Worm (Caenorhabditis elegans): ENCODE results near the gene E02H1.5.

The E02H1.5 gene

ce11 chrII:9609296-9609695 lies 14.3 kb downstream of the E02H1.5 start, which contains the start of gene pap-2:
Gene pap-2 (minus strand): TSS chrII:9609396.
- TF ChIP-seq ama-1 (optimal IDR thresholded peaks at IDR 0.05) = no peak
- TF ChIP-seq duxl-1 (tag; optimal IDR thresholded peaks at IDR 0.05; ENCODE audit: poor library complexity) = no peak
- TF ChIP-seq ztf-11 (tag; optimal IDR thresholded peaks at IDR 0.05) = no peak
- no peak for TF ChIP-seq ces-1 (GFP tag; optimal IDR thresholded peaks at IDR 0.05)
- TF ChIP-seq dmd-8 (GFP tag; IDR thresholded peaks at IDR 0.05) = no peak

DNA sequence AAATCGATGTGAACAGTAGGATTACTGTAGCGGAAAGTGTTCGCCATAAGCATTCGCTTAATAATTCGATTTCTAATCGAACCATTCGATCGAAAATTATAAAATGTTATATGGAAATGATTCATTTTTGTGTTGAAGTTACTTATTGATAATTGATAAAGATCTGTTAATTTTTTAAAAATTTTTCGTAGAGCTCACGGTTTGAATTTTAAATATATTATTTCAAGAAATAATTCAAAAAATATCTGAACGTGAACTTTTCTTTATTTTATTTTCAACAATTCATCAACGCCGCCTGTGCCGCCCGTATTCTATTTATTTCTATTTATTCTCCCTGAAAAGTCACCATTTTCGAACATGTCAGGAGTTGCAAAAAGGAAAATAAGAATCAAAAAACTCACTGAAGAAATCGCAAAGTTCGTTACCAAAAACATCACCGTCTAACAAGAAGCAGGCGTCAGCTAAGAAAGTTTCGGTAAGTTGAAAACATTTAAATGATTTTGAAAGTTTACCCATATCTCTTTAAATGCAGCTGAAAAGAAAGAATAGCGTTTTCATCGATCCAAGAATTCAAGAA lies 16.4 kb downstream of the E02H1.5 start, which contains the start of the genes T15H9.5 and T15H9.4:
Gene T15H9.5 (minus strand): TSS at position 101 of the 577 bp plus-strand sequence.
Gene T15H9.4 (plus strand): TSS at position 527 of the 577 bp plus-strand sequence.
- no peak for TF ChIP-seq ces-1 (GFP tag; optimal IDR thresholded peaks at IDR 0.05)
- no peak for TF ChIP-seq ZK546.5 (tag; optimal IDR thresholded peaks at IDR 0.05)

DNA sequence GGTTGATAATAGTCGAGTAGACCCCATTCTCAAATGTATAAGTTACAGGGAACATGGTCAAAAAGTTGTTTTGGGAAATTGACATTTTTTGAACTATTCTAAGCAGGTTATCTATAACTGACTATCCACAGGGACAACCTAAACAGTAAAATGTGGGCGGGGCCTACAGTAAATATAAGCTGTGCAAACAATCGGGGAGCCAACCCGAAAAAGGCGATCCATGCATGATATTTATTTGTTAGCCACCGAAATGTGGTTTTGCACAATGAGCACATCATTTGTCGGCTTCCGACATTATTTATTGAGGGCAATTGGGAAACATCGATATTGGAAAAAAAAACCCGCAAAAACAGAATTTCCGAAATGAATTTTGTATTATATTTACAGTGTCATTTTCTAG lies 19.7 kb downstream of the E02H1.5 start, which contains the start of gene hlh-6:
Gene hlh-6 (minus strand): TSS at position 101 of the 400 bp plus-strand sequence.
- no peak for TF ChIP-seq ceh-82 (tag; optimal IDR thresholded peaks at IDR 0.05)
- no peak for TF ChIP-seq dmd-8 (GFP tag; IDR thresholded peaks at IDR 0.05)
- no peak for TF ChIP-seq gei-8 (GFP tag; optimal IDR thresholded peaks at IDR 0.05)
- no peak for TF ChIP-seq madf-5 (GFP tag; IDR thresholded peaks at IDR 0.05)
- no peak for TF ChIP-seq ces-1 (GFP tag; optimal IDR thresholded peaks at IDR 0.05)
- TF ChIP-seq dpl-1 (GFP tag; optimal IDR thresholded peaks at IDR 0.05) = no peak
- no peak for TF ChIP-seq mxl-3 (GFP tag; optimal IDR thresholded peaks at IDR 0.05)
- no peak for TF ChIP-seq tra-1 (GFP tag; IDR thresholded peaks at IDR 0.05)
- TF ChIP-seq madf-9 (GFP tag; conservative IDR thresholded peaks at IDR 0.05) = no peak
- TF ChIP-seq daf-19 (GFP tag; conservative IDR thresholded peaks at IDR 0.05) = no peak
- no peak for TF ChIP-seq nhr-102 (tag; optimal IDR thresholded peaks at IDR 0.05)
- TF ChIP-seq nhr-76 (tag; optimal IDR thresholded peaks at IDR 0.05) = no peak
- no peak for TF ChIP-seq php-3 (GFP tag; IDR thresholded peaks at IDR 0.05)
- no peak for TF ChIP-seq nhr-28 (tag; optimal IDR thresholded peaks at IDR 0.05)
- TF ChIP-seq lin-15B (tag; optimal IDR thresholded peaks at IDR 0.05) = no peak
- TF ChIP-seq lin-1 (GFP tag; IDR thresholded peaks at IDR 0.05) = no peak

- TF ChIP-seq ceh-62 (tag; optimal IDR thresholded peaks at IDR 0.05) (no peak), nhr-102 (tag; optimal IDR thresholded peaks at IDR 0.05) (peak; percentile 18), sdz-12 (GFP tag; optimal IDR thresholded peaks at IDR 0.05) (peak; percentile 18), egl-43 (GFP tag; IDR thresholded peaks at IDR 0.05) (0 out of 2 replicates have a peak, but pooled peaks have one; percentile 9), nhr-76 (tag; optimal IDR thresholded peaks at IDR 0.05) (no peak), cey-2 (tag; optimal IDR thresholded peaks at IDR 0.05; ENCODE audit: borderline replicate concordance, insufficient read depth) (no peak), hmg-1.1 (GFP tag; IDR thresholded peaks at IDR 0.05) (peak; percentile 14; the same call in 1 of the 2 replicates), arid-1 (GFP tag; conservative IDR thresholded peaks at IDR 0.05) (peak; percentile 47; the same call in 1 of the 2 replicates), rbr-2 (tag; optimal IDR thresholded peaks at IDR 0.05) (no peak), F37D6.2 (tag; optimal IDR thresholded peaks at IDR 0.05) (no peak), nhr-237 (tag; optimal IDR thresholded peaks at IDR 0.05) (peak; percentile 10), snpc-1.2 (GFP tag; IDR thresholded peaks at IDR 0.05) (no peak), hlh-11 (tag; optimal IDR thresholded peaks at IDR 0.05) (peak; percentile 17), zfp-3 (GFP tag; conservative IDR thresholded peaks at IDR 0.05) (peak; percentile 80), mes-2 (tag; optimal IDR thresholded peaks at IDR 0.05; ENCODE audit: poor library complexity, severe bottlenecking) (peak; percentile 64), madf-9 (GFP tag; conservative IDR thresholded peaks at IDR 0.05) (0 out of 2 replicates have a peak, but pooled peaks have one; percentile 4), lin-38 (GFP tag; IDR thresholded peaks at IDR 0.05) (0 out of 2 replicates have a peak, but pooled peaks have one; percentile 33), ceh-28 (tag; optimal IDR thresholded peaks at IDR 0.05) (peak; percentile 67), Y48G9A.11 (GFP tag; IDR thresholded peaks at IDR 0.05) (0 out of 2 replicates have a peak, but pooled peaks have one; percentile 27), hif-1 (tag; optimal IDR thresholded peaks at IDR 0.05) (peak in 1 of 2 experiments; percentile 18), lim-7 (GFP tag; IDR thresholded peaks at IDR 0.05) (0 out of 2 replicates have a peak, but pooled peaks have one; percentile 42), php-3 (GFP tag; IDR thresholded peaks at IDR 0.05) (no peak), ama-1 (optimal IDR thresholded peaks at IDR 0.05) (peak; percentile 47), T26A8.4 (GFP tag; IDR thresholded peaks at IDR 0.05) (peak; percentile 39; the same call in 1 of the 2 replicates), mdt-29 (GFP tag; IDR thresholded peaks at IDR 0.05) (peak; percentile 39; the same call in 1 of the 2 replicates), mep-1 (tag; optimal IDR thresholded peaks at IDR 0.05) (peak; percentile 31)
Measured at ce11 chrII:9617039-9617901, 22.2 kb downstream of the E02H1.5 start, which contains the start of gene hal-3. Gene hal-3 (minus strand): TSS chrII:9617125.

Measured in whole organism, L4 larva.